Worm (Caenorhabditis elegans) whole organism, L4 larva: ENCODE data around the gene pks-1.

Source experiments
- F44E2.7 ChIP-seq: fragments of 200-800 bp; sonication (Bioruptor generic); IDR thresholded peaks from 2 replicates; pipeline ENCODE4 v2.1.2; 2022; ENCODE audit warnings: missing genetic modification characterization, missing compliant biosample characterization
- F49E8.2 ChIP-seq: sonication (generic microtip); optimal IDR thresholded peaks from 2 replicates; lab custom pipeline; 2016; ENCODE audit warnings: missing compliant biosample characterization, mild to moderate bottlenecking, missing genetic modification characterization, borderline replicate concordance
- T20F7.1 ChIP-seq: fragments of 200-800 bp; sonication (Bioruptor generic); optimal IDR thresholded peaks from 2 replicates; lab custom pipeline; 2018; ENCODE audit warnings: mild to moderate bottlenecking, missing genetic modification characterization, missing compliant biosample characterization
- T26A8.4 ChIP-seq: fragments of 200-800 bp; sonication (Bioruptor generic); IDR thresholded peaks from 2 replicates; pipeline ENCODE4 v1.3.6; 2022; ENCODE audit warnings: missing genetic modification characterization, missing compliant biosample characterization
- Y105C5A.15 ChIP-seq: fragments of 200-800 bp; sonication (Bioruptor generic); IDR thresholded peaks from 2 replicates; pipeline ENCODE4 v1.3.6; 2022; ENCODE audit warnings: missing genetic modification characterization, missing compliant biosample characterization
- Y75B8A.6 ChIP-seq: fragments of 200-800 bp; sonication (Bioruptor generic); IDR thresholded peaks from 2 replicates; pipeline ENCODE4 v1.3.6; 2022; ENCODE audit warnings: missing genetic modification reagents, missing genetic modification characterization, missing compliant biosample characterization
- ZK546.5 ChIP-seq, 2 experiments: sonication (generic microtip); optimal IDR thresholded peaks; 2 replicates each; lab custom pipeline; 2017; ENCODE audit warnings: missing biosample characterization in 2 of 2, missing genetic modification characterization in 2 of 2
- aha-1 ChIP-seq: fragments of 150-350 bp; peaks from one replicate; lab custom pipeline; 2014; ENCODE audit warnings: missing biosample characterization, missing genetic modification characterization
- aly-2 ChIP-seq: sonication (generic microtip); optimal IDR thresholded peaks from 2 replicates; lab custom pipeline; 2018; ENCODE audit warnings: missing biosample characterization, missing genetic modification characterization
- ceh-28 ChIP-seq: fragments of 150-350 bp; optimal IDR thresholded peaks from 2 replicates; lab custom pipeline; 2014; ENCODE audit warnings: missing biosample characterization, missing genetic modification reagents, missing genetic modification characterization
- ceh-32 ChIP-seq: sonication (generic microtip); optimal IDR thresholded peaks from 2 replicates; lab custom pipeline; 2016; ENCODE audit warnings: mild to moderate bottlenecking, missing genetic modification characterization, missing compliant biosample characterization; ENCODE audit not compliant: poor library complexity
- ceh-62 ChIP-seq: sonication (generic microtip); optimal IDR thresholded peaks from 2 replicates; lab custom pipeline; 2017; ENCODE audit warnings: missing biosample characterization, missing genetic modification characterization
- ctbp-1 ChIP-seq: fragments of 200-800 bp; sonication (Bioruptor generic); IDR thresholded peaks from 2 replicates; pipeline ENCODE4 v1.3.6; 2022; ENCODE audit warnings: missing genetic modification reagents, missing genetic modification characterization, missing compliant biosample characterization
- daf-19 ChIP-seq: fragments of 200-800 bp; sonication (Bioruptor generic); conservative IDR thresholded peaks from 2 replicates; pipeline ENCODE4 v1.3.6; 2022; ENCODE audit warnings: missing genetic modification characterization, missing compliant biosample characterization
- dmd-6 ChIP-seq: fragments of 200-800 bp; sonication (Bioruptor generic); IDR thresholded peaks from 2 replicates; pipeline ENCODE4 v1.3.6; 2022; ENCODE audit warnings: missing genetic modification reagents, missing genetic modification characterization, missing compliant biosample characterization
- dmd-8 ChIP-seq: fragments of 200-800 bp; sonication (Bioruptor generic); IDR thresholded peaks from 2 replicates; pipeline ENCODE4 v1.3.6; 2022; ENCODE audit warnings: missing genetic modification characterization, missing compliant biosample characterization
- dve-1 ChIP-seq: sonication (generic microtip); optimal IDR thresholded peaks from 2 replicates; lab custom pipeline; 2017; ENCODE audit warnings: antibody characterized with exemption, mild to moderate bottlenecking, missing genetic modification characterization, missing compliant biosample characterization; ENCODE audit not compliant: insufficient read depth
- fkh-10 ChIP-seq: fragments of 150-350 bp; optimal IDR thresholded peaks from 2 replicates; lab custom pipeline; 2014; ENCODE audit warnings: missing biosample characterization, missing genetic modification reagents, missing genetic modification characterization
- fos-1 ChIP-seq: fragments of 150-350 bp; optimal IDR thresholded peaks from 2 replicates; lab custom pipeline; 2014; ENCODE audit warnings: missing biosample characterization, missing genetic modification characterization
- hif-1 ChIP-seq, 2 experiments: sonication (generic microtip); optimal IDR thresholded peaks; 2 replicates each; lab custom pipeline; 2016 to 2017; ENCODE audit warnings: missing compliant biosample characterization in 2 of 2, missing genetic modification characterization in 2 of 2, missing genetic modification reagents in 2 of 2, missing genotype in 2 of 2, mild to moderate bottlenecking in 1 of 2
- hlh-11 ChIP-seq: fragments of 200-800 bp; sonication (Bioruptor generic); optimal IDR thresholded peaks from 2 replicates; lab custom pipeline; 2018; ENCODE audit warnings: mild to moderate bottlenecking, missing genetic modification characterization, missing compliant biosample characterization
- hlh-30 ChIP-seq: sonication (generic microtip); optimal IDR thresholded peaks from 2 replicates; lab custom pipeline; 2017; ENCODE audit warnings: antibody characterized with exemption, mild to moderate bottlenecking, missing genetic modification characterization, missing compliant biosample characterization; ENCODE audit not compliant: insufficient read depth
- lim-7 ChIP-seq: fragments of 200-800 bp; sonication (Bioruptor generic); IDR thresholded peaks from 2 replicates; pipeline ENCODE4 v1.3.6; 2022; ENCODE audit warnings: missing genetic modification characterization, missing compliant biosample characterization
- lin-29 ChIP-seq: fragments of 200-800 bp; sonication (Bioruptor generic); IDR thresholded peaks from 2 replicates; pipeline ENCODE4 v1.3.6; 2022; ENCODE audit warnings: missing genetic modification reagents, missing genetic modification characterization, missing compliant biosample characterization
- madf-5 ChIP-seq, 2 experiments: fragments of 200-800 bp; sonication (Bioruptor generic); IDR thresholded peaks; 2 replicates each; pipeline ENCODE4 v1.3.6; 2022; ENCODE audit warnings: missing compliant biosample characterization in 2 of 2, missing genetic modification characterization in 2 of 2
- mep-1 ChIP-seq: fragments of 150-350 bp; sonication (generic microtip); optimal IDR thresholded peaks from 3 replicates; lab custom pipeline; 2014; ENCODE audit warnings: missing biosample characterization, missing genetic modification characterization
- mes-2 ChIP-seq: sonication (generic microtip); optimal IDR thresholded peaks from 2 replicates; lab custom pipeline; 2016; ENCODE audit warnings: missing genotype, mild to moderate bottlenecking, missing genetic modification characterization, missing compliant biosample characterization; ENCODE audit not compliant: poor library complexity, severe bottlenecking
- mxl-3 ChIP-seq: fragments of 200-800 bp; sonication (Bioruptor generic); optimal IDR thresholded peaks from 2 replicates; lab custom pipeline; 2018; ENCODE audit warnings: mild to moderate bottlenecking, missing genetic modification characterization, missing compliant biosample characterization
- nhr-102 ChIP-seq: sonication (generic microtip); optimal IDR thresholded peaks from 2 replicates; lab custom pipeline; 2016; ENCODE audit warnings: mild to moderate bottlenecking, missing genetic modification characterization, moderate library complexity, missing compliant biosample characterization
- nhr-111 ChIP-seq: fragments of 200-800 bp; sonication (Bioruptor generic); optimal IDR thresholded peaks from 2 replicates; lab custom pipeline; 2018; ENCODE audit warnings: mild to moderate bottlenecking, missing genetic modification characterization, missing compliant biosample characterization
- nhr-237 ChIP-seq: sonication (generic microtip); optimal IDR thresholded peaks from 2 replicates; lab custom pipeline; 2017; ENCODE audit warnings: missing biosample characterization, missing genetic modification characterization
- nhr-28 ChIP-seq: fragments of 150-350 bp; optimal IDR thresholded peaks from 2 replicates; lab custom pipeline; 2014; ENCODE audit warnings: missing biosample characterization, missing genetic modification characterization
- nhr-41 ChIP-seq: fragments of 200-800 bp; sonication (Bioruptor generic); IDR thresholded peaks from 2 replicates; pipeline ENCODE4 v1.3.6; 2022; ENCODE audit warnings: missing genetic modification reagents, missing genetic modification characterization, missing compliant biosample characterization
- nhr-42 ChIP-seq: fragments of 200-800 bp; sonication (Bioruptor generic); IDR thresholded peaks from 2 replicates; pipeline ENCODE4 v1.3.6; 2022; ENCODE audit warnings: missing genetic modification characterization, missing compliant biosample characterization
- nhr-48 ChIP-seq: sonication (generic microtip); optimal IDR thresholded peaks from 2 replicates; lab custom pipeline; 2016; ENCODE audit warnings: mild to moderate bottlenecking, missing genetic modification characterization, missing compliant biosample characterization
- nhr-77 ChIP-seq: fragments of 150-350 bp; optimal IDR thresholded peaks from 2 replicates; lab custom pipeline; 2014; ENCODE audit warnings: missing biosample characterization, missing genetic modification characterization
- pha-4 ChIP-seq, 2 experiments: fragments of 150-350 bp in 1 of 2; fragments of 200-800 bp in 1 of 2; sonication (Bioruptor generic) in 1 of 2; IDR thresholded peaks in 1 of 2; optimal IDR thresholded peaks in 1 of 2; 2 replicates each; pipeline versions ENCODE4 v1.3.6 to Lab custom; 2014 to 2022; ENCODE audit warnings: missing genetic modification characterization in 2 of 2, missing genetic modification reagents in 2 of 2, missing biosample characterization in 1 of 2, missing compliant biosample characterization in 1 of 2
- php-3 ChIP-seq: fragments of 200-800 bp; sonication (Bioruptor generic); IDR thresholded peaks from 2 replicates; pipeline ENCODE4 v1.3.6; 2022; ENCODE audit warnings: missing genetic modification reagents, missing genetic modification characterization, missing compliant biosample characterization
- pqm-1 ChIP-seq: sonication (generic microtip); optimal IDR thresholded peaks from 2 replicates; lab custom pipeline; 2017; ENCODE audit warnings: missing biosample characterization, missing genetic modification characterization
- sdz-12 ChIP-seq: fragments of 200-800 bp; sonication (Bioruptor generic); optimal IDR thresholded peaks from 2 replicates; lab custom pipeline; 2018; ENCODE audit warnings: mild to moderate bottlenecking, missing genetic modification characterization, missing compliant biosample characterization
- set-16 ChIP-seq: fragments of 200-800 bp; sonication (Bioruptor generic); IDR thresholded peaks from 2 replicates; pipeline ENCODE4 v1.3.6; 2022; ENCODE audit warnings: missing genetic modification reagents, missing genetic modification characterization, missing compliant biosample characterization
- tag-97 ChIP-seq: fragments of 200-800 bp; sonication (Bioruptor generic); IDR thresholded peaks from 2 replicates; pipeline ENCODE4 v1.3.6; 2022; ENCODE audit warnings: missing genetic modification characterization, missing compliant biosample characterization
- unc-39 ChIP-seq: sonication (generic microtip); optimal IDR thresholded peaks from 2 replicates; lab custom pipeline; 2017; ENCODE audit warnings: missing biosample characterization, missing genetic modification characterization
- zfp-2 ChIP-seq: sonication (generic microtip); optimal IDR thresholded peaks from 2 replicates; lab custom pipeline; 2016; ENCODE audit warnings: mild to moderate bottlenecking, missing genetic modification characterization, missing compliant biosample characterization

Gene pks-1

DNA sequence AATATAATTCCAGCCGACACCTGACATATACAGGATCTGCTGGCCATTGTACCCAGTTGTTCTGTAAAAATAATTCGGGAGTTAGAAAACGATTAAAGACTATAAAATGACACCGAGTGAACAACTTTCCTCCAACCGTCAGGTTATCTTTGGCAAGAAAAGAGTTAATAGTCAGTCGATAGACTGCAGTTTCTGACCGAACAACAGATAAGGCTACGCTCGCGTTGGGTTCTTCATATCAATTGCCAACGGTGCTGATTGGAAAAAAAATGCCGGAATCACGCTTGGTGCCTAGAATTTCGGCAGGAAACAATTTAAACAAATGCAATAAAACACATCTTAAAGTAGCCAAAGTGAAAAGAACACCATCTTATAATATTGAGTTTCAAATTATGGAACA is 13.1 kb upstream of the pks-1 start, which contains the start of gene scav-1 (continued):
- TF ChIP-seq fkh-10 (GFP tag; lab: Kevin White, UChicago) (no peak), hlh-11 (peak; percentile 71), ceh-32 (no peak), aha-1 (tag; lab: Kevin White, UChicago) (no peak), dmd-6 (GFP tag; lab: Robert Waterston, UW) (peak; percentile 82), lin-29 (GFP tag; lab: Robert Waterston, UW) (no peak), nhr-28 (tag; lab: Kevin White, UChicago) (peak; percentile 89), sdz-12 (GFP tag; lab: Kevin White, UChicago) (no peak), fos-1 (tag; lab: Kevin White, UChicago) (no peak), F44E2.7 (GFP tag; lab: Robert Waterston, UW) (no peak), nhr-42 (GFP tag; lab: Robert Waterston, UW) (no peak), nhr-102 (no peak), F49E8.2 (tag; lab: Kevin White, UChicago) (no peak), dve-1 (tag; lab: Kevin White, UChicago) (peak; percentile 32), mxl-3 (peak; percentile 25), mes-2 (tag; lab: Kevin White, UChicago) (peak; percentile 13), nhr-77 (tag; lab: Kevin White, UChicago) (peak; percentile 69), unc-39 (tag; lab: Kevin White, UChicago) (no peak), php-3 (0 out of 2 replicates have a peak, but pooled peaks have one; percentile 41), nhr-41 (GFP tag; lab: Robert Waterston, UW) (no peak), ZK546.5 (tag; optimal IDR thresholded peaks at IDR 0.05; lab: Kevin White, UChicago) (no peak), ctbp-1 (GFP tag; lab: Robert Waterston, UW) (no peak), set-16 (GFP tag; lab: Robert Waterston, UW) (no peak), dmd-8 (GFP tag; lab: Robert Waterston, UW) (no peak), ceh-62 (no peak), ceh-28 (tag; lab: Kevin White, UChicago) (no peak), daf-19 (GFP tag; lab: Robert Waterston, UW) (no peak), nhr-111 (GFP tag; lab: Kevin White, UChicago) (no peak), nhr-48 (tag; lab: Kevin White, UChicago) (no peak), lim-7 (GFP tag; lab: Robert Waterston, UW) (no peak), Y75B8A.6 (GFP tag; lab: Robert Waterston, UW) (no peak), pqm-1 (tag; lab: Kevin White, UChicago) (peak; percentile 97), hlh-30 (peak; percentile 2), nhr-237 (no peak), tag-97 (GFP tag; lab: Robert Waterston, UW) (no peak)

DNA sequence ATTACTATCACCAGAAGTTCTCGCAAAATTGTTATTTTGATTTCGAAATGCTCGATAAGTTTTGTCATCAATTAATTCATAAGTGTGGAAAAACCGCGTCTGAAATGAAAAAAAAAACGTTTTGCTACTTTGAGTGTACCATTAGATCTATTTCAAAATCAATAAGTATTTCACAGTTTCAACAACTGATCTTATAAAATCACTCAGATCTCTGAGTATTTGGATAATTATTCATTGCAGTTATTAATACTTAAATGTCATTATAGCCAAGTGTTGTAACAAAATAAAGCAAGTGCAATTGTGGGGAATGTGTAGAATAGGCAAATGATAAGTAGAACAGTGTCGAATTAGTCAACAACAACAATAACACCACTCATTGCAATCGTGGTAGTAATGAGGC is 7.3 kb upstream of the pks-1 start, which contains the start of gene C03F11.4:
Gene C03F11.4 (minus strand): TSS at position 101 of the 400 bp plus-strand sequence.
- TF ChIP-seq Y105C5A.15 (GFP tag; lab: Robert Waterston, UW) (no peak), zfp-2 (tag; lab: Kevin White, UChicago) (no peak), hlh-11 (no peak), madf-5 (GFP tag; IDR thresholded peaks at IDR 0.05; lab: Robert Waterston, UW) (no peak), nhr-237 (no peak), nhr-28 (tag; lab: Kevin White, UChicago) (no peak), hif-1 (tag; optimal IDR thresholded peaks at IDR 0.05; lab: Kevin White, UChicago) (no peak), F49E8.2 (tag; lab: Kevin White, UChicago) (no peak), pha-4 (GFP tag; IDR thresholded peaks at IDR 0.05; lab: Robert Waterston, UW) (no peak), pha-4 (tag; optimal IDR thresholded peaks at IDR 0.05; lab: Kevin White, UChicago) (no peak), T26A8.4 (GFP tag; lab: Robert Waterston, UW) (no peak), aly-2 (no peak), F44E2.7 (GFP tag; lab: Robert Waterston, UW) (no peak), mep-1 (tag; lab: Kevin White, UChicago) (no peak), lin-29 (GFP tag; lab: Robert Waterston, UW) (no peak), ceh-32 (no peak), T20F7.1 (GFP tag; lab: Kevin White, UChicago) (no peak)
